Fruit fly (Drosophila melanogaster) whole organism, wandering third instar larva: ENCODE results near the gene glob3.

ENCODE experiments used
- Abd-B ChIP-seq: fragments of >200 bp; optimal IDR thresholded peaks from 2 replicates; lab custom pipeline; 2017; ENCODE audit warnings: missing biosample characterization, missing genetic modification characterization
- Dfd ChIP-seq: fragments of >200 bp; optimal IDR thresholded peaks from 2 replicates; lab custom pipeline; 2017; ENCODE audit warnings: missing biosample characterization, missing genetic modification characterization
- HLH106 ChIP-seq: fragments of 200-800 bp; optimal IDR thresholded peaks from 3 replicates; lab custom pipeline; 2019; ENCODE audit warnings: missing biosample characterization, mild to moderate bottlenecking, missing genetic modification characterization, moderate library complexity
- Hnf4 ChIP-seq: fragments of 200-800 bp; sonication (Bioruptor generic); optimal IDR thresholded peaks from 2 replicates; lab custom pipeline; 2016; ENCODE audit warnings: missing biosample characterization, mild to moderate bottlenecking, missing genetic modification characterization
- OdsH ChIP-seq: fragments of 200-800 bp; sonication (Bioruptor generic); optimal IDR thresholded peaks from 2 replicates; lab custom pipeline; 2016; ENCODE audit warnings: missing biosample characterization, mild to moderate bottlenecking, missing genetic modification characterization
- Sp1 ChIP-seq: fragments of 200-800 bp; sonication (Bioruptor generic); optimal IDR thresholded peaks from 3 replicates; lab custom pipeline; 2019; ENCODE audit warnings: missing biosample characterization, mild to moderate bottlenecking, missing genetic modification characterization, moderate library complexity
- dmrt93B ChIP-seq: fragments of 200-800 bp; sonication (Bioruptor generic); optimal IDR thresholded peaks from 2 replicates; lab custom pipeline; 2018; ENCODE audit warnings: missing biosample characterization, mild to moderate bottlenecking, missing genetic modification characterization
- foxo ChIP-seq, 2 experiments: fragments of 200-800 bp; sonication (Bioruptor generic); optimal IDR thresholded peaks; 2 replicates in 1 of 2; 3 replicates in 1 of 2; lab custom pipeline; 2016 to 2017; ENCODE audit warnings: missing biosample characterization in 2 of 2, missing genetic modification characterization in 2 of 2
- lola ChIP-seq: fragments of >200 bp; optimal IDR thresholded peaks from 2 replicates; lab custom pipeline; 2017; ENCODE audit warnings: missing biosample characterization, missing genetic modification characterization
- psq ChIP-seq: fragments of 200-800 bp; sonication (Bioruptor generic); optimal IDR thresholded peaks from 3 replicates; lab custom pipeline; 2017; ENCODE audit warnings: missing biosample characterization, mild to moderate bottlenecking, missing genetic modification characterization, moderate library complexity
- usp ChIP-seq: fragments of >200 bp; optimal IDR thresholded peaks from 2 replicates; lab custom pipeline; 2017; ENCODE audit warnings: missing biosample characterization, missing genetic modification characterization
- woc ChIP-seq: sonication (Bioruptor generic); optimal IDR thresholded peaks from 2 replicates; lab custom pipeline; 2016; ENCODE audit warnings: missing biosample characterization, mild to moderate bottlenecking, missing genetic modification characterization

dm6 chr3R:5829762-5830161 lies at the start of gene glob3:
- TF ChIP-seq lola (GFP tag; lab: Kevin White, UChicago): no peak
- TF ChIP-seq psq: no peak
- TF ChIP-seq Dfd: no peak
- no peak for TF ChIP-seq Sp1 (GFP tag; lab: Kevin White, UChicago)
- TF ChIP-seq OdsH: no peak
- no peak for TF ChIP-seq usp (GFP tag; lab: Kevin White, UChicago)
- TF ChIP-seq Hnf4 (GFP tag; lab: Kevin White, UChicago): no peak
- TF ChIP-seq foxo (GFP tag; optimal IDR thresholded peaks at IDR 0.05; lab: Kevin White, UChicago): no peak
- no peak for TF ChIP-seq Abd-B (GFP tag; lab: Kevin White, UChicago)
- no peak for TF ChIP-seq dmrt93B (GFP tag; lab: Kevin White, UChicago)
- TF ChIP-seq HLH106: no peak
- TF ChIP-seq woc (GFP tag; lab: Kevin White, UChicago): no peak
